Comparison of ENCODE assay signal across 2 fruit fly cellular contexts in genomic region chrX:1282953-1283568, dm6.
TF ChIP-seq lines count a peak whose summit lies in the region.

No protein-coding gene starts in this region.

- no peak for TF ChIP-seq CTCF in whole organism, embryonic (GFP tag; optimal IDR thresholded peaks at IDR 0.05; lab: Kevin White, UChicago)

TF ChIP-seq in whole organism, embryonic, 481 proteins besides CTCF, POLR2A, EP300 and RAD21:
- TF ChIP-seq Nf-YB (GFP tag; optimal IDR thresholded peaks at IDR 0.05; lab: Kevin White, UChicago) (peak; percentile 91), az2 (GFP tag; optimal IDR thresholded peaks at IDR 0.05; lab: Kevin White, UChicago) (no peak), grn (GFP tag; optimal IDR thresholded peaks at IDR 0.05; lab: Kevin White, UChicago) (peak; percentile 73), CHES-1-like (GFP tag; optimal IDR thresholded peaks at IDR 0.05; lab: Kevin White, UChicago) (no peak), HmgZ (tag; optimal IDR thresholded peaks at IDR 0.05; lab: Kevin White, UChicago) (no peak), Nf-YC (tag; optimal IDR thresholded peaks at IDR 0.05; lab: Kevin White, UChicago) (peak; percentile 90), exex (tag; optimal IDR thresholded peaks at IDR 0.05; lab: Kevin White, UChicago) (peak; percentile 88), sug (tag; optimal IDR thresholded peaks at IDR 0.05; lab: Kevin White, UChicago) (peak; percentile 45), GATAe (GFP tag; conservative IDR thresholded peaks at IDR 0.05; lab: Robert Waterston, UW) (peak; percentile 51; the same call in 1 of the 2 replicates), Deaf1 (tag; optimal IDR thresholded peaks at IDR 0.05; lab: Kevin White, UChicago) (peak; percentile 72)

TF ChIP-seq in whole organism, prepupa, 60 proteins besides CTCF, POLR2A, EP300 and RAD21:
- TF ChIP-seq Ets96B (tag; optimal IDR thresholded peaks at IDR 0.05; lab: Kevin White, UChicago), result no peak
- peak; percentile 44 for TF ChIP-seq svp (GFP tag; lab: Kevin White, UChicago)
- no peak for TF ChIP-seq cyc (GFP tag; optimal IDR thresholded peaks at IDR 0.05; lab: Kevin White, UChicago)
- TF ChIP-seq Hr38 (GFP tag; optimal IDR thresholded peaks at IDR 0.05; lab: Kevin White, UChicago), result no peak
- no peak for TF ChIP-seq CG31627 (GFP tag; optimal IDR thresholded peaks at IDR 0.05; lab: Kevin White, UChicago)
- TF ChIP-seq CG15336 (GFP tag; IDR thresholded peaks at IDR 0.05; lab: Robert Waterston, UW), result no peak
- no peak for TF ChIP-seq Lpt (GFP tag; optimal IDR thresholded peaks at IDR 0.05; lab: Kevin White, UChicago)
- TF ChIP-seq CG6792 (GFP tag; optimal IDR thresholded peaks at IDR 0.05; lab: Kevin White, UChicago), result no peak
- no peak for TF ChIP-seq CG10669 (GFP tag; optimal IDR thresholded peaks at IDR 0.05; lab: Kevin White, UChicago)
- no peak for TF ChIP-seq OdsH (GFP tag; optimal IDR thresholded peaks at IDR 0.05; lab: Kevin White, UChicago)
- TF ChIP-seq CG7368 (GFP tag; optimal IDR thresholded peaks at IDR 0.05; lab: Kevin White, UChicago), result no peak
- no peak for TF ChIP-seq CG1621 (tag; optimal IDR thresholded peaks at IDR 0.05; lab: Kevin White, UChicago)
- TF ChIP-seq esn (GFP tag; optimal IDR thresholded peaks at IDR 0.05; lab: Kevin White, UChicago), result no peak
- TF ChIP-seq dsx (GFP tag; optimal IDR thresholded peaks at IDR 0.05; lab: Kevin White, UChicago; ENCODE audit: poor library complexity, severe bottlenecking), result no peak
- TF ChIP-seq vri (GFP tag; optimal IDR thresholded peaks at IDR 0.05; lab: Kevin White, UChicago), result peak; percentile 16
